Fruit fly (Drosophila melanogaster) whole organism, embryonic: ENCODE data around the gene CG44385.
A peak's percentile ranks its signal among the peaks of the same experiment; 100 is the strongest.

ENCODE experiments used
- Ada2b ChIP-seq: fragments of 200-800 bp; sonication (Bioruptor generic); IDR thresholded peaks from 2 replicates; pipeline ENCODE4 v1.3.6; 2022; ENCODE audit warnings: missing biosample characterization, missing genetic modification characterization
- Aef1 ChIP-seq: fragments of 200-800 bp; sonication (Bioruptor generic); IDR thresholded peaks from 3 replicates; pipeline ENCODE4 v1.3.6; 2022; ENCODE audit warnings: missing biosample characterization, missing genetic modification characterization
- CG10543 ChIP-seq: fragments of 200-800 bp; sonication (Bioruptor generic); optimal IDR thresholded peaks from 3 replicates; lab custom pipeline; 2017; ENCODE audit warnings: missing biosample characterization, mild to moderate bottlenecking, missing genetic modification characterization, moderate library complexity
- CG15514 ChIP-seq: fragments of 200-800 bp; sonication (Bioruptor generic); optimal IDR thresholded peaks from 3 replicates; lab custom pipeline; 2017; ENCODE audit warnings: missing biosample characterization, missing genetic modification characterization, mild to moderate bottlenecking, moderate library complexity, missing genetic modification reagents
- CG15696 ChIP-seq: fragments of 200-800 bp; sonication (Bioruptor generic); optimal IDR thresholded peaks from 2 replicates; lab custom pipeline; 2019; ENCODE audit warnings: missing biosample characterization, mild to moderate bottlenecking, missing genetic modification characterization, moderate library complexity
- CG17829 ChIP-seq: fragments of 200-800 bp; optimal IDR thresholded peaks from 2 replicates; lab custom pipeline; 2019; ENCODE audit warnings: missing biosample characterization, mild to moderate bottlenecking, missing genetic modification characterization, moderate library complexity
- CG18011 ChIP-seq: fragments of 200-800 bp; sonication (Bioruptor generic); optimal IDR thresholded peaks from 2 replicates; lab custom pipeline; 2017; ENCODE audit warnings: missing biosample characterization, missing genetic modification characterization, mild to moderate bottlenecking, moderate library complexity, missing genotype
- CG18764 ChIP-seq: fragments of 200-800 bp; sonication (Bioruptor generic); optimal IDR thresholded peaks from 3 replicates; lab custom pipeline; 2016; ENCODE audit warnings: missing biosample characterization, missing genetic modification characterization
- CG2116 ChIP-seq: fragments of 200-800 bp; sonication (Bioruptor generic); optimal IDR thresholded peaks from 3 replicates; lab custom pipeline; 2018; ENCODE audit warnings: missing biosample characterization, mild to moderate bottlenecking, missing genetic modification characterization
- CG31224 ChIP-seq: fragments of 200-800 bp; sonication (Bioruptor generic); IDR thresholded peaks from 2 replicates; pipeline ENCODE4 v1.3.6; 2022; ENCODE audit warnings: missing biosample characterization, missing genetic modification characterization
- CG31441 ChIP-seq: fragments of 200-800 bp; sonication (Bioruptor generic); IDR thresholded peaks from 2 replicates; pipeline ENCODE4 v1.3.6; 2022; ENCODE audit warnings: missing biosample characterization, missing genetic modification characterization
- CG34376 ChIP-seq: fragments of 200-800 bp; sonication (Bioruptor generic); optimal IDR thresholded peaks from 2 replicates; lab custom pipeline; 2018; ENCODE audit warnings: missing biosample characterization, mild to moderate bottlenecking, missing genetic modification characterization
- CG34422 ChIP-seq: fragments of 200-800 bp; sonication (Bioruptor generic); IDR thresholded peaks from 3 replicates; pipeline ENCODE4 v1.3.6; 2022; ENCODE audit warnings: missing biosample characterization, missing genetic modification characterization
- CG3726 ChIP-seq: fragments of 200-800 bp; sonication (Bioruptor generic); IDR thresholded peaks from 3 replicates; pipeline ENCODE4, ENCODE4 v1.3.6; 2022; ENCODE audit warnings: missing biosample characterization, missing genetic modification characterization
- CG5180 ChIP-seq: fragments of 200-800 bp; sonication (Bioruptor generic); optimal IDR thresholded peaks from 3 replicates; lab custom pipeline; 2017; ENCODE audit warnings: missing biosample characterization, missing genetic modification characterization, mild to moderate bottlenecking, moderate library complexity, missing genetic modification reagents
- CG6175 ChIP-seq: fragments of 200-800 bp; sonication (Bioruptor generic); IDR thresholded peaks from 3 replicates; pipeline ENCODE4 v1.3.6; 2022; ENCODE audit warnings: missing biosample characterization, missing genetic modification characterization
- CG6654 ChIP-seq: fragments of 200-800 bp; sonication (Bioruptor generic); optimal IDR thresholded peaks from 2 replicates; lab custom pipeline; 2017; ENCODE audit warnings: missing biosample characterization, mild to moderate bottlenecking, missing genetic modification characterization
- CG7839 ChIP-seq: fragments of 200-800 bp; sonication (Bioruptor generic); optimal IDR thresholded peaks from 3 replicates; lab custom pipeline; 2018; ENCODE audit warnings: missing biosample characterization, mild to moderate bottlenecking, missing genetic modification characterization, moderate library complexity
- CG8765 ChIP-seq: fragments of 200-800 bp; sonication (Bioruptor generic); IDR thresholded peaks from 2 replicates; pipeline ENCODE4 v1.3.6; 2022; ENCODE audit warnings: missing biosample characterization, missing genetic modification characterization
- CG9932 ChIP-seq: fragments of 200-800 bp; sonication (Bioruptor generic); IDR thresholded peaks from 2 replicates; pipeline ENCODE4 v1.3.6; 2022; ENCODE audit warnings: missing biosample characterization, missing genetic modification characterization
- Dek ChIP-seq: fragments of 200-800 bp; sonication (Bioruptor generic); optimal IDR thresholded peaks from 3 replicates; lab custom pipeline; 2019; ENCODE audit warnings: missing biosample characterization, mild to moderate bottlenecking, missing genetic modification characterization, moderate library complexity
- Doc2 ChIP-seq: fragments of 200-800 bp; sonication (Bioruptor generic); IDR thresholded peaks from 2 replicates; pipeline ENCODE4 v1.3.6; 2022; ENCODE audit warnings: missing biosample characterization, missing genetic modification characterization
- E2f1 ChIP-seq: fragments of 200-800 bp; sonication (Bioruptor generic); IDR thresholded peaks from 2 replicates; pipeline ENCODE4 v1.3.6; 2022; ENCODE audit warnings: missing biosample characterization, missing genetic modification characterization
- Gug ChIP-seq: fragments of 200-800 bp; sonication (Bioruptor generic); IDR thresholded peaks from 4 replicates; pipeline ENCODE4 v1.3.6; 2022; ENCODE audit warnings: missing biosample characterization, missing genetic modification characterization
- HLH54F ChIP-seq: fragments of 200-800 bp; sonication (Bioruptor generic); optimal IDR thresholded peaks from 3 replicates; lab custom pipeline; 2016; ENCODE audit warnings: missing biosample characterization, missing genetic modification characterization
- Meics ChIP-seq: fragments of 200-800 bp; sonication (Bioruptor generic); optimal IDR thresholded peaks from 2 replicates; lab custom pipeline; 2017; ENCODE audit warnings: missing biosample characterization, mild to moderate bottlenecking, missing genetic modification characterization
- Neu2 ChIP-seq: fragments of 200-800 bp; sonication (Bioruptor generic); optimal IDR thresholded peaks from 3 replicates; lab custom pipeline; 2016; ENCODE audit warnings: missing biosample characterization, missing genetic modification characterization, borderline replicate concordance
- Ravus ChIP-seq: fragments of 200-800 bp; sonication (Bioruptor generic); IDR thresholded peaks from 2 replicates; pipeline ENCODE4 v1.3.6; 2022; ENCODE audit warnings: missing biosample characterization, missing genetic modification characterization
- Scr ChIP-seq: fragments of 200-800 bp; sonication (Bioruptor generic); IDR thresholded peaks from 2 replicates; pipeline ENCODE4 v1.3.6; 2022; ENCODE audit warnings: missing biosample characterization, missing genetic modification characterization; ENCODE audit not compliant: partially characterized antibody
- Usf ChIP-seq: fragments of 200-800 bp; sonication (Bioruptor generic); optimal IDR thresholded peaks from 2 replicates; lab custom pipeline; 2017; ENCODE audit warnings: missing genotype, missing biosample characterization, missing genetic modification characterization
- abd-A ChIP-seq: fragments of 200-800 bp; sonication (Bioruptor generic); optimal IDR thresholded peaks from 3 replicates; lab custom pipeline; 2019; ENCODE audit warnings: missing biosample characterization, mild to moderate bottlenecking, missing genetic modification characterization, moderate library complexity
- bcd ChIP-seq: fragments of 200-800 bp; sonication (Bioruptor generic); optimal IDR thresholded peaks from 2 replicates; lab custom pipeline; 2017; ENCODE audit warnings: missing biosample characterization, mild to moderate bottlenecking, missing genetic modification characterization
- bowl ChIP-seq: fragments of 200-800 bp; sonication (Bioruptor generic); IDR thresholded peaks from 2 replicates; pipeline ENCODE4 v1.3.6; 2022; ENCODE audit warnings: missing biosample characterization, missing genetic modification characterization
- bsh ChIP-seq, 2 experiments: fragments of 200-800 bp; sonication (Bioruptor generic); optimal IDR thresholded peaks; 2 replicates each; lab custom pipeline; 2017 to 2018; ENCODE audit warnings: mild to moderate bottlenecking in 2 of 2, missing biosample characterization in 2 of 2, missing genetic modification characterization in 2 of 2, moderate library complexity in 1 of 2
- gem ChIP-seq: fragments of 200-800 bp; sonication (Bioruptor generic); optimal IDR thresholded peaks from 2 replicates; lab custom pipeline; 2019; ENCODE audit warnings: missing biosample characterization, mild to moderate bottlenecking, missing genetic modification characterization, moderate library complexity
- kni ChIP-seq: fragments of 200-800 bp; sonication (Bioruptor generic); optimal IDR thresholded peaks from 3 replicates; lab custom pipeline; 2017; ENCODE audit warnings: mild to moderate bottlenecking, missing biosample characterization, missing genetic modification reagents, missing genetic modification characterization
- knrl ChIP-seq: fragments of 200-800 bp; sonication (Bioruptor generic); IDR thresholded peaks from 3 replicates; pipeline ENCODE4 v1.3.6; 2022; ENCODE audit warnings: missing biosample characterization, missing genetic modification characterization; ENCODE audit not compliant: partially characterized antibody
- mam ChIP-seq: fragments of 200-800 bp; sonication (Bioruptor generic); optimal IDR thresholded peaks from 3 replicates; lab custom pipeline; 2016; ENCODE audit warnings: missing biosample characterization, missing genetic modification characterization
- nom ChIP-seq: fragments of 200-800 bp; sonication (Bioruptor generic); optimal IDR thresholded peaks from 2 replicates; lab custom pipeline; 2017; ENCODE audit warnings: missing biosample characterization, missing genetic modification characterization, mild to moderate bottlenecking, moderate library complexity, missing genetic modification reagents
- pb ChIP-seq: fragments of 200-800 bp; sonication (Bioruptor generic); optimal IDR thresholded peaks from 3 replicates; lab custom pipeline; 2016; ENCODE audit warnings: missing biosample characterization, missing genetic modification characterization
- pho ChIP-seq: fragments of 200-800 bp; sonication (Bioruptor generic); optimal IDR thresholded peaks from 2 replicates; lab custom pipeline; 2016; ENCODE audit warnings: missing biosample characterization, missing genetic modification characterization
- pum ChIP-seq: fragments of 200-800 bp; sonication (Bioruptor generic); optimal IDR thresholded peaks from 2 replicates; lab custom pipeline; 2016; ENCODE audit warnings: missing biosample characterization, missing genetic modification characterization
- ro ChIP-seq: fragments of 200-800 bp; sonication (Bioruptor generic); IDR thresholded peaks from 2 replicates; pipeline ENCODE4 v1.3.6; 2022; ENCODE audit warnings: missing biosample characterization, missing genetic modification characterization
- run ChIP-seq: fragments of 200-800 bp; sonication (Bioruptor generic); optimal IDR thresholded peaks from 3 replicates; lab custom pipeline; 2018; ENCODE audit warnings: missing biosample characterization, mild to moderate bottlenecking, missing genetic modification characterization
- slou ChIP-seq: fragments of 200-800 bp; sonication (Bioruptor generic); optimal IDR thresholded peaks from 3 replicates; lab custom pipeline; 2016; ENCODE audit warnings: missing biosample characterization, missing genetic modification characterization
- stc ChIP-seq: fragments of 200-800 bp; sonication (Bioruptor generic); IDR thresholded peaks from 2 replicates; pipeline ENCODE4 v1.3.6; 2022; ENCODE audit warnings: missing biosample characterization, missing genetic modification characterization
- tna ChIP-seq: fragments of 200-800 bp; sonication (Bioruptor generic); IDR thresholded peaks from 2 replicates; pipeline ENCODE4 v1.3.6; 2022; ENCODE audit warnings: missing biosample characterization, missing genetic modification characterization; ENCODE audit not compliant: partially characterized antibody
- ttk ChIP-seq: fragments of 200-800 bp; sonication (Bioruptor generic); IDR thresholded peaks from 2 replicates; pipeline ENCODE4 v2.1.2; 2022; ENCODE audit warnings: missing biosample characterization, missing genetic modification characterization
- unpg ChIP-seq: fragments of 200-800 bp; sonication (Bioruptor generic); optimal IDR thresholded peaks from 3 replicates; lab custom pipeline; 2018; ENCODE audit warnings: missing biosample characterization, mild to moderate bottlenecking, missing genetic modification characterization, moderate library complexity
- zen2 ChIP-seq: fragments of 200-800 bp; sonication (Bioruptor generic); IDR thresholded peaks from 3 replicates; pipeline ENCODE4 v1.3.6; 2022; ENCODE audit warnings: missing biosample characterization, missing genetic modification characterization; ENCODE audit not compliant: partially characterized antibody

The CG44385 gene

dm6 chrX:11108845-11109450 lies 23.3 kb downstream of the CG44385 start (continued):
- TF ChIP-seq zen2 (GFP tag; lab: Robert Waterston, UW) = no peak
- no peak for TF ChIP-seq CG6654 (GFP tag; lab: Kevin White, UChicago)
- TF ChIP-seq CG7839 (tag; lab: Kevin White, UChicago) = no peak
- TF ChIP-seq Aef1 = no peak
- no peak for TF ChIP-seq CG9932 (GFP tag; lab: Robert Waterston, UW)
- no peak for TF ChIP-seq pum (GFP tag; lab: Kevin White, UChicago)
- TF ChIP-seq pho = no peak
- no peak for TF ChIP-seq CG34376 (GFP tag; lab: Kevin White, UChicago)
- no peak for TF ChIP-seq CG17829
- no peak for TF ChIP-seq E2f1
- TF ChIP-seq CG34422 (GFP tag; lab: Robert Waterston, UW) = peak; percentile 74; the same call in 2 of the 3 replicates
- no peak for TF ChIP-seq Neu2 (GFP tag; lab: Kevin White, UChicago)
- TF ChIP-seq Doc2 (GFP tag; lab: Robert Waterston, UW) = no peak
- no peak for TF ChIP-seq tna
- no peak for TF ChIP-seq gem (tag; lab: Kevin White, UChicago)
- no peak for TF ChIP-seq stc (GFP tag; lab: Robert Waterston, UW)
- peak in 1 of 2 experiments; percentile 31 for TF ChIP-seq bsh (GFP tag; optimal IDR thresholded peaks at IDR 0.05; lab: Kevin White, UChicago)
- TF ChIP-seq Ada2b (GFP tag; lab: Robert Waterston, UW) = no peak
- no peak for TF ChIP-seq CG8765 (GFP tag; lab: Robert Waterston, UW)
- no peak for TF ChIP-seq CG31441
- TF ChIP-seq Ravus (GFP tag; lab: Robert Waterston, UW) = no peak
- no peak for TF ChIP-seq bcd (GFP tag; lab: Kevin White, UChicago)
- TF ChIP-seq CG18764 = no peak
- TF ChIP-seq mam (GFP tag; lab: Kevin White, UChicago) = no peak
- no peak for TF ChIP-seq run (tag; lab: Kevin White, UChicago)
- no peak for TF ChIP-seq ro (GFP tag; lab: Robert Waterston, UW)
- no peak for TF ChIP-seq bowl (GFP tag; lab: Robert Waterston, UW)
- TF ChIP-seq HLH54F (GFP tag; lab: Kevin White, UChicago) = no peak
- TF ChIP-seq kni (GFP tag; lab: Kevin White, UChicago) = no peak
- TF ChIP-seq CG31224 (GFP tag; lab: Robert Waterston, UW) = no peak
- TF ChIP-seq CG3726 (GFP tag; lab: Robert Waterston, UW) = no peak
- TF ChIP-seq Dek (tag; lab: Kevin White, UChicago) = no peak
- TF ChIP-seq CG10543 = no peak
- TF ChIP-seq Gug (GFP tag; lab: Robert Waterston, UW) = peak; percentile 12; the same call in 1 of the 4 replicates
- TF ChIP-seq CG15514 (GFP tag; lab: Kevin White, UChicago) = no peak
- TF ChIP-seq Usf (GFP tag; lab: Kevin White, UChicago) = no peak
- TF ChIP-seq CG18011 (GFP tag; lab: Kevin White, UChicago) = no peak
- TF ChIP-seq knrl = no peak
- no peak for TF ChIP-seq abd-A (tag; lab: Kevin White, UChicago)
- TF ChIP-seq pb (GFP tag; lab: Kevin White, UChicago) = no peak
- no peak for TF ChIP-seq Meics
- no peak for TF ChIP-seq unpg (GFP tag; lab: Kevin White, UChicago)
- no peak for TF ChIP-seq CG6175 (GFP tag; lab: Robert Waterston, UW)
- TF ChIP-seq ttk (GFP tag; lab: Robert Waterston, UW) = no peak
- no peak for TF ChIP-seq CG5180 (GFP tag; lab: Kevin White, UChicago)
- TF ChIP-seq CG15696 (tag; lab: Kevin White, UChicago) = no peak
- TF ChIP-seq Scr (GFP tag; lab: Robert Waterston, UW) = no peak
- no peak for TF ChIP-seq nom (GFP tag; lab: Kevin White, UChicago)
- TF ChIP-seq slou = no peak
- TF ChIP-seq CG2116 = no peak
